Fruit fly (Drosophila melanogaster): ENCODE data around the gene Mayo.

Mayo gene

dm6 chr3R:31060708-31061625 lies 48.0 kb downstream of the Mayo start, which contains the start of gene dco:
Gene dco (minus strand): TSS chr3R:31061210.
- no peak for TF ChIP-seq CG33017 (tag; optimal IDR thresholded peaks at IDR 0.05)
- peak; percentile 64 for TF ChIP-seq toe (GFP tag; optimal IDR thresholded peaks at IDR 0.05)
- peak; percentile 42 for TF ChIP-seq Crg-1 (GFP tag; optimal IDR thresholded peaks at IDR 0.05)
- TF ChIP-seq CG11617 (GFP tag; optimal IDR thresholded peaks at IDR 0.05): no peak
- peak; percentile 88 for TF ChIP-seq Mnt (GFP tag; optimal IDR thresholded peaks at IDR 0.05)
- peak; percentile 54 for TF ChIP-seq pad (GFP tag; optimal IDR thresholded peaks at IDR 0.05)
- peak; percentile 52 for TF ChIP-seq bab1 (GFP tag; optimal IDR thresholded peaks at IDR 0.05)
- TF ChIP-seq CG12768 (GFP tag; optimal IDR thresholded peaks at IDR 0.05): peak; percentile 7
- no peak for TF ChIP-seq cic (GFP tag; optimal IDR thresholded peaks at IDR 0.05)
- peak; percentile 37 for TF ChIP-seq CG7101 (tag; optimal IDR thresholded peaks at IDR 0.05)
- no peak for TF ChIP-seq Clk (GFP tag; optimal IDR thresholded peaks at IDR 0.05)
- TF ChIP-seq tj (GFP tag; optimal IDR thresholded peaks at IDR 0.05): peak; percentile 77
- TF ChIP-seq CG7045 (GFP tag; optimal IDR thresholded peaks at IDR 0.05): peak; percentile 38
- peak; percentile 86 for TF ChIP-seq Hr96 (GFP tag; optimal IDR thresholded peaks at IDR 0.05)
- peak; percentile 69 for TF ChIP-seq CG1620 (GFP tag; optimal IDR thresholded peaks at IDR 0.05)
- TF ChIP-seq CG5204 (GFP tag; optimal IDR thresholded peaks at IDR 0.05): peak; percentile 44

dm6 chr3R:31059807-31060707 lies 48.9 kb downstream of the Mayo start:
- no peak for TF ChIP-seq cnc (optimal IDR thresholded peaks at IDR 0.05)
- peak; percentile 30 for TF ChIP-seq CG5204 (GFP tag; optimal IDR thresholded peaks at IDR 0.05)
- TF ChIP-seq CG11617 (GFP tag; optimal IDR thresholded peaks at IDR 0.05): no peak
- TF ChIP-seq pad (GFP tag; optimal IDR thresholded peaks at IDR 0.05): peak; percentile 98
- TF ChIP-seq CG7045 (GFP tag; optimal IDR thresholded peaks at IDR 0.05): peak; percentile 32
- TF ChIP-seq ovo (GFP tag; optimal IDR thresholded peaks at IDR 0.05): peak; percentile 98

- TF ChIP-seq Hr96 (GFP tag; optimal IDR thresholded peaks at IDR 0.05): peak; percentile 17
- peak; percentile 83 for TF ChIP-seq bab1 (GFP tag; optimal IDR thresholded peaks at IDR 0.05)
- TF ChIP-seq ovo (GFP tag; optimal IDR thresholded peaks at IDR 0.05): no peak
- TF ChIP-seq CG33017 (tag; optimal IDR thresholded peaks at IDR 0.05): peak; percentile 79
- peak; percentile 80 for TF ChIP-seq CG14711 (tag; optimal IDR thresholded peaks at IDR 0.05)
- TF ChIP-seq cnc (optimal IDR thresholded peaks at IDR 0.05): no peak
- no peak for TF ChIP-seq pad (GFP tag; optimal IDR thresholded peaks at IDR 0.05)
- TF ChIP-seq Mnt (GFP tag; optimal IDR thresholded peaks at IDR 0.05): no peak
- TF ChIP-seq cic (GFP tag; optimal IDR thresholded peaks at IDR 0.05): peak; percentile 68
- peak; percentile 83 for TF ChIP-seq CG7045 (GFP tag; optimal IDR thresholded peaks at IDR 0.05)
- TF ChIP-seq kay (GFP tag; ENCODE audit: borderline replicate concordance): peak; percentile 99
- TF ChIP-seq CG1620 (GFP tag; optimal IDR thresholded peaks at IDR 0.05): no peak
- no peak for TF ChIP-seq CG5204 (GFP tag; optimal IDR thresholded peaks at IDR 0.05)
- TF ChIP-seq CG12768 (GFP tag; optimal IDR thresholded peaks at IDR 0.05): peak; percentile 81
- peak; percentile 78 for TF ChIP-seq tj (GFP tag; optimal IDR thresholded peaks at IDR 0.05)
- peak; percentile 80 for TF ChIP-seq CG7101 (tag; optimal IDR thresholded peaks at IDR 0.05)
- peak; percentile 77 for TF ChIP-seq CG11617 (GFP tag; optimal IDR thresholded peaks at IDR 0.05)
- no peak for TF ChIP-seq Crg-1 (GFP tag; optimal IDR thresholded peaks at IDR 0.05)
- peak; percentile 68 for TF ChIP-seq Clk (GFP tag; optimal IDR thresholded peaks at IDR 0.05)
- TF ChIP-seq toe (GFP tag; optimal IDR thresholded peaks at IDR 0.05): no peak
These were observed 49.8 kb downstream of the Mayo start for dm6 chr3R:31059036-31059806.
